Worm (Caenorhabditis elegans) whole organism, L4 larva: Measurements from ENCODE around the gene R04F11.5.

Experiments used
- F26F4.8 ChIP-seq: fragments of 200-800 bp; sonication (Bioruptor generic); conservative IDR thresholded peaks from 2 replicates; pipeline ENCODE4 v1.3.6; 2022; ENCODE audit warnings: missing genetic modification characterization, missing compliant biosample characterization
- F37D6.2 ChIP-seq: sonication (generic microtip); optimal IDR thresholded peaks from 2 replicates; lab custom pipeline; 2016; ENCODE audit warnings: mild to moderate bottlenecking, missing genetic modification characterization, missing compliant biosample characterization
- F49E8.2 ChIP-seq: sonication (generic microtip); optimal IDR thresholded peaks from 2 replicates; lab custom pipeline; 2016; ENCODE audit warnings: missing compliant biosample characterization, mild to moderate bottlenecking, missing genetic modification characterization, borderline replicate concordance
- Y48G9A.11 ChIP-seq: fragments of 200-800 bp; sonication (Bioruptor generic); IDR thresholded peaks from 2 replicates; pipeline ENCODE4 v1.3.6; 2022; ENCODE audit warnings: missing genetic modification reagents, missing genetic modification characterization, missing compliant biosample characterization
- Y5F2A.4 ChIP-seq: fragments of 200-800 bp; sonication (Bioruptor generic); optimal IDR thresholded peaks from 2 replicates; lab custom pipeline; 2018; ENCODE audit warnings: mild to moderate bottlenecking, missing genetic modification characterization, missing compliant biosample characterization
- aha-1 ChIP-seq: fragments of 150-350 bp; peaks from one replicate; lab custom pipeline; 2014; ENCODE audit warnings: missing biosample characterization, missing genetic modification characterization
- aly-2 ChIP-seq: sonication (generic microtip); optimal IDR thresholded peaks from 2 replicates; lab custom pipeline; 2018; ENCODE audit warnings: missing biosample characterization, missing genetic modification characterization
- ceh-28 ChIP-seq: fragments of 150-350 bp; optimal IDR thresholded peaks from 2 replicates; lab custom pipeline; 2014; ENCODE audit warnings: missing biosample characterization, missing genetic modification reagents, missing genetic modification characterization
- ceh-32 ChIP-seq: sonication (generic microtip); optimal IDR thresholded peaks from 2 replicates; lab custom pipeline; 2016; ENCODE audit warnings: mild to moderate bottlenecking, missing genetic modification characterization, missing compliant biosample characterization; ENCODE audit not compliant: poor library complexity
- ces-1 ChIP-seq: fragments of 150-350 bp; sonication (generic microtip); optimal IDR thresholded peaks from 4 replicates; lab custom pipeline; 2014; ENCODE audit warnings: missing biosample characterization, missing genetic modification reagents, missing genetic modification characterization
- daf-12 ChIP-seq: fragments of 150-350 bp; optimal IDR thresholded peaks from 2 replicates; lab custom pipeline; 2014; ENCODE audit warnings: missing biosample characterization, missing genetic modification reagents, missing genetic modification characterization
- daf-16 ChIP-seq, 3 experiments: sonication (generic microtip); optimal IDR thresholded peaks; 2 replicates each; lab custom pipeline; 2016 to 2017; ENCODE audit warnings: missing genetic modification characterization in 3 of 3, missing genetic modification reagents in 3 of 3, mild to moderate bottlenecking in 2 of 3, missing compliant biosample characterization in 2 of 3, missing biosample characterization in 1 of 3, moderate library complexity in 1 of 3
- daf-19 ChIP-seq: fragments of 200-800 bp; sonication (Bioruptor generic); conservative IDR thresholded peaks from 2 replicates; pipeline ENCODE4 v1.3.6; 2022; ENCODE audit warnings: missing genetic modification characterization, missing compliant biosample characterization
- dmd-6 ChIP-seq: fragments of 200-800 bp; sonication (Bioruptor generic); IDR thresholded peaks from 2 replicates; pipeline ENCODE4 v1.3.6; 2022; ENCODE audit warnings: missing genetic modification reagents, missing genetic modification characterization, missing compliant biosample characterization
- dmd-9 ChIP-seq: fragments of 200-800 bp; sonication (Bioruptor generic); IDR thresholded peaks from 2 replicates; pipeline ENCODE4 v1.3.6; 2022; ENCODE audit warnings: missing genetic modification reagents, missing genetic modification characterization, missing compliant biosample characterization
- dve-1 ChIP-seq: sonication (generic microtip); optimal IDR thresholded peaks from 2 replicates; lab custom pipeline; 2017; ENCODE audit warnings: antibody characterized with exemption, mild to moderate bottlenecking, missing genetic modification characterization, missing compliant biosample characterization; ENCODE audit not compliant: insufficient read depth
- egl-43 ChIP-seq: fragments of 200-800 bp; sonication (Bioruptor generic); IDR thresholded peaks from 2 replicates; pipeline ENCODE4 v1.3.6; 2022; ENCODE audit warnings: missing genetic modification reagents, missing genetic modification characterization, missing compliant biosample characterization
- hif-1 ChIP-seq, 2 experiments: sonication (generic microtip); optimal IDR thresholded peaks; 2 replicates each; lab custom pipeline; 2016 to 2017; ENCODE audit warnings: missing compliant biosample characterization in 2 of 2, missing genetic modification characterization in 2 of 2, missing genetic modification reagents in 2 of 2, missing genotype in 2 of 2, mild to moderate bottlenecking in 1 of 2
- hlh-11 ChIP-seq: fragments of 200-800 bp; sonication (Bioruptor generic); optimal IDR thresholded peaks from 2 replicates; lab custom pipeline; 2018; ENCODE audit warnings: mild to moderate bottlenecking, missing genetic modification characterization, missing compliant biosample characterization
- hlh-30 ChIP-seq: sonication (generic microtip); optimal IDR thresholded peaks from 2 replicates; lab custom pipeline; 2017; ENCODE audit warnings: antibody characterized with exemption, mild to moderate bottlenecking, missing genetic modification characterization, missing compliant biosample characterization; ENCODE audit not compliant: insufficient read depth
- lin-15B ChIP-seq: fragments of 150-350 bp; sonication (generic microtip); optimal IDR thresholded peaks from 3 replicates; lab custom pipeline; 2014; ENCODE audit warnings: missing biosample characterization, missing genetic modification characterization
- lin-38 ChIP-seq: fragments of 200-800 bp; sonication (Bioruptor generic); IDR thresholded peaks from 2 replicates; pipeline ENCODE4 v1.3.6; 2022; ENCODE audit warnings: missing genetic modification reagents, missing genetic modification characterization, missing compliant biosample characterization
- lir-3 ChIP-seq: sonication (generic microtip); optimal IDR thresholded peaks from 2 replicates; lab custom pipeline; 2016; ENCODE audit warnings: mild to moderate bottlenecking, missing genetic modification characterization, missing compliant biosample characterization
- lsy-2 ChIP-seq, 2 experiments: fragments of 150-350 bp in 1 of 2; sonication (generic microtip) in 1 of 2; optimal IDR thresholded peaks; 2 replicates each; lab custom pipeline; 2014 to 2017; ENCODE audit warnings: missing biosample characterization in 2 of 2, missing genetic modification characterization in 2 of 2
- mdl-1 ChIP-seq, 2 experiments: fragments of 150-350 bp in 1 of 2; sonication (generic microtip) in 1 of 2; optimal IDR thresholded peaks; 2 replicates each; lab custom pipeline; 2014 to 2017; ENCODE audit warnings: missing biosample characterization in 2 of 2, missing genetic modification characterization in 2 of 2
- mes-2 ChIP-seq: sonication (generic microtip); optimal IDR thresholded peaks from 2 replicates; lab custom pipeline; 2016; ENCODE audit warnings: missing genotype, mild to moderate bottlenecking, missing genetic modification characterization, missing compliant biosample characterization; ENCODE audit not compliant: poor library complexity, severe bottlenecking
- mxl-2 ChIP-seq: fragments of 200-800 bp; sonication (Bioruptor generic); conservative IDR thresholded peaks from 2 replicates; pipeline ENCODE4 v1.3.6; 2022; ENCODE audit warnings: missing genetic modification reagents, missing genetic modification characterization, missing compliant biosample characterization
- mxl-3 ChIP-seq: fragments of 200-800 bp; sonication (Bioruptor generic); optimal IDR thresholded peaks from 2 replicates; lab custom pipeline; 2018; ENCODE audit warnings: mild to moderate bottlenecking, missing genetic modification characterization, missing compliant biosample characterization
- nhr-10 ChIP-seq: fragments of 150-350 bp; optimal IDR thresholded peaks from 2 replicates; lab custom pipeline; 2014; ENCODE audit warnings: missing biosample characterization, missing genetic modification characterization
- nhr-102 ChIP-seq: sonication (generic microtip); optimal IDR thresholded peaks from 2 replicates; lab custom pipeline; 2016; ENCODE audit warnings: mild to moderate bottlenecking, missing genetic modification characterization, moderate library complexity, missing compliant biosample characterization
- nhr-111 ChIP-seq: fragments of 200-800 bp; sonication (Bioruptor generic); optimal IDR thresholded peaks from 2 replicates; lab custom pipeline; 2018; ENCODE audit warnings: mild to moderate bottlenecking, missing genetic modification characterization, missing compliant biosample characterization
- nhr-28 ChIP-seq: fragments of 150-350 bp; optimal IDR thresholded peaks from 2 replicates; lab custom pipeline; 2014; ENCODE audit warnings: missing biosample characterization, missing genetic modification characterization
- nhr-41 ChIP-seq: fragments of 200-800 bp; sonication (Bioruptor generic); IDR thresholded peaks from 2 replicates; pipeline ENCODE4 v1.3.6; 2022; ENCODE audit warnings: missing genetic modification reagents, missing genetic modification characterization, missing compliant biosample characterization
- nhr-77 ChIP-seq: fragments of 150-350 bp; optimal IDR thresholded peaks from 2 replicates; lab custom pipeline; 2014; ENCODE audit warnings: missing biosample characterization, missing genetic modification characterization
- pqm-1 ChIP-seq: sonication (generic microtip); optimal IDR thresholded peaks from 2 replicates; lab custom pipeline; 2017; ENCODE audit warnings: missing biosample characterization, missing genetic modification characterization
- saeg-2 ChIP-seq: fragments of 200-800 bp; sonication (Bioruptor generic); IDR thresholded peaks from 2 replicates; pipeline ENCODE4 v1.3.6; 2022; ENCODE audit warnings: missing genetic modification reagents, missing genetic modification characterization, missing compliant biosample characterization
- snpc-1.2 ChIP-seq: fragments of 200-800 bp; sonication (Bioruptor generic); IDR thresholded peaks from 2 replicates; pipeline ENCODE4 v1.3.6; 2022; ENCODE audit warnings: missing genetic modification reagents, missing genetic modification characterization, missing compliant biosample characterization
- unc-62 ChIP-seq, 3 experiments: fragments of 150-350 bp in 1 of 3; sonication (generic microtip); optimal IDR thresholded peaks in 2 of 3; peaks in 1 of 3; 1 replicate in 1 of 3; 2 replicates in 2 of 3; lab custom pipeline; 2014 to 2017; ENCODE audit warnings: missing biosample characterization in 3 of 3, missing genetic modification characterization in 3 of 3, missing genetic modification reagents in 3 of 3, missing genotype in 1 of 3
- zag-1 ChIP-seq: fragments of 150-350 bp; optimal IDR thresholded peaks from 2 replicates; lab custom pipeline; 2014; ENCODE audit warnings: missing biosample characterization, missing genetic modification characterization

Gene R04F11.5

ce11 chrV:12299244-12299766 is 18.5 kb downstream of the R04F11.5 start:
- TF ChIP-seq nhr-41 (GFP tag; lab: Robert Waterston, UW) (no peak), hlh-11 (tag; lab: Kevin White, UChicago) (peak; percentile 23)

DNA sequence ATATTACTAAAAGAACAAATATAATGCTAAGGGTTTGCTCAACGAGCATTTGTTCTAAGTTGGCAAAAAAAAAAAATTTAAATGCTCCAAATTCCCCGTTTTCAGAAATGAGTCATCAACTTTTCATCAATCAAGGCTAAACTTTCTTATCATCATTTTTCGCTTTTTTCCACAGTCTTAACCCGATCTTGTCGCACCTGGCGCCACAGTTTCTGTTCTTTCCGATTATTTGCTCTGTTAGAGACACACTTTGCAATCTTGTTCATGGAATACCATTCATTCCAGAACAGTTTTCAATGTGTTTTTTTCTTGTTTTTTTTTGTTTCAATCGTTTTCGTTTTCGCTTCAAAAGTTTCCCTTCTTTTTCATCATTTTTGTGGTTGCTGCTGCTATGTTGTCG is 19.6 kb downstream of the R04F11.5 start:
- TF ChIP-seq Y5F2A.4 (GFP tag; lab: Kevin White, UChicago): no peak
- TF ChIP-seq unc-62 (GFP tag; optimal IDR thresholded peaks at IDR 0.05 in 1 of 2; lab: Kevin White, UChicago): peak in 1 of 2 experiments; percentile 83
- TF ChIP-seq unc-62 (tag; optimal IDR thresholded peaks at IDR 0.05; lab: Kevin White, UChicago): no peak
- no peak for TF ChIP-seq mes-2 (tag; lab: Kevin White, UChicago)
- no peak for TF ChIP-seq zag-1 (tag; lab: Kevin White, UChicago)
- TF ChIP-seq dmd-6: peak; percentile 42; the same call in 1 of the 2 replicates
- TF ChIP-seq hlh-11 (tag; lab: Kevin White, UChicago): peak; percentile 10
- TF ChIP-seq ceh-28 (tag; lab: Kevin White, UChicago): no peak
- peak; percentile 48 for TF ChIP-seq nhr-28 (tag; lab: Kevin White, UChicago)
- no peak for TF ChIP-seq F37D6.2
- TF ChIP-seq pqm-1 (tag; lab: Kevin White, UChicago): peak; percentile 83
- peak; percentile 40 for TF ChIP-seq dve-1 (tag; lab: Kevin White, UChicago)
- peak; percentile 70 for TF ChIP-seq aha-1 (tag; lab: Kevin White, UChicago)
- TF ChIP-seq daf-16 (GFP tag; optimal IDR thresholded peaks at IDR 0.05; lab: Kevin White, UChicago): no peak
- peak; percentile 29 for TF ChIP-seq daf-16 (tag; optimal IDR thresholded peaks at IDR 0.05; lab: Kevin White, UChicago)

ce11 chrV:12296794-12297193 is 21.0 kb downstream of the R04F11.5 start:
- peak; percentile 65 for TF ChIP-seq mxl-3 (GFP tag; lab: Kevin White, UChicago)
- TF ChIP-seq dmd-9 (GFP tag; lab: Robert Waterston, UW): no peak
- peak; percentile 47 for TF ChIP-seq hlh-30 (tag; lab: Kevin White, UChicago)
- TF ChIP-seq aly-2: no peak
- TF ChIP-seq Y48G9A.11: no peak
- TF ChIP-seq mdl-1 (tag; optimal IDR thresholded peaks at IDR 0.05; lab: Kevin White, UChicago): peak in 1 of 2 experiments; percentile 29
- TF ChIP-seq ceh-32 (tag; lab: Kevin White, UChicago): no peak
- no peak for TF ChIP-seq F26F4.8 (GFP tag; lab: Robert Waterston, UW)
- TF ChIP-seq saeg-2: no peak
- TF ChIP-seq hlh-11 (tag; lab: Kevin White, UChicago): peak; percentile 1
- no peak for TF ChIP-seq egl-43 (GFP tag; lab: Robert Waterston, UW)
- TF ChIP-seq lir-3: no peak
- no peak for TF ChIP-seq nhr-102 (tag; lab: Kevin White, UChicago)
- TF ChIP-seq, all 104 proteins: peak for 4

ce11 chrV:12296122-12296521 is 21.7 kb downstream of the R04F11.5 start:
- TF ChIP-seq mdl-1 (tag; optimal IDR thresholded peaks at IDR 0.05; lab: Kevin White, UChicago): no peak
- no peak for TF ChIP-seq lsy-2 (tag; optimal IDR thresholded peaks at IDR 0.05; lab: Kevin White, UChicago)
- TF ChIP-seq nhr-111 (GFP tag; lab: Kevin White, UChicago): no peak
- TF ChIP-seq mxl-2 (GFP tag; lab: Robert Waterston, UW): no peak
- TF ChIP-seq F49E8.2 (tag; lab: Kevin White, UChicago): no peak
- TF ChIP-seq daf-12 (tag; lab: Kevin White, UChicago): no peak
- peak; percentile 18 for TF ChIP-seq nhr-77 (tag; lab: Kevin White, UChicago)
- TF ChIP-seq nhr-28 (tag; lab: Kevin White, UChicago): peak; percentile 29
- TF ChIP-seq daf-16 (GFP tag; optimal IDR thresholded peaks at IDR 0.05; lab: Kevin White, UChicago): no peak
- TF ChIP-seq daf-16 (tag; optimal IDR thresholded peaks at IDR 0.05; lab: Kevin White, UChicago): peak; percentile 43
- TF ChIP-seq hif-1 (tag; optimal IDR thresholded peaks at IDR 0.05; lab: Kevin White, UChicago): no peak
- TF ChIP-seq pqm-1 (tag; lab: Kevin White, UChicago): peak; percentile 51
- TF ChIP-seq nhr-10 (tag; lab: Kevin White, UChicago): no peak
- TF ChIP-seq aha-1 (tag; lab: Kevin White, UChicago): no peak
- no peak for TF ChIP-seq daf-19
- no peak for TF ChIP-seq snpc-1.2
- TF ChIP-seq dmd-6: 0 out of 2 replicates have a peak, but pooled peaks have one; percentile 25
- no peak for TF ChIP-seq ces-1 (GFP tag; lab: Kevin White, UChicago)
- TF ChIP-seq lin-15B (tag; lab: Kevin White, UChicago): no peak
- no peak for TF ChIP-seq lin-38 (GFP tag; lab: Robert Waterston, UW)
- no peak for TF ChIP-seq aly-2
- TF ChIP-seq nhr-41 (GFP tag; lab: Robert Waterston, UW): no peak
- no peak for TF ChIP-seq ceh-32 (tag; lab: Kevin White, UChicago)
- peak; percentile 22 for TF ChIP-seq dve-1 (tag; lab: Kevin White, UChicago)
